Worm (Caenorhabditis elegans): ENCODE results near the gene tac-1.

Gene tac-1

DNA sequence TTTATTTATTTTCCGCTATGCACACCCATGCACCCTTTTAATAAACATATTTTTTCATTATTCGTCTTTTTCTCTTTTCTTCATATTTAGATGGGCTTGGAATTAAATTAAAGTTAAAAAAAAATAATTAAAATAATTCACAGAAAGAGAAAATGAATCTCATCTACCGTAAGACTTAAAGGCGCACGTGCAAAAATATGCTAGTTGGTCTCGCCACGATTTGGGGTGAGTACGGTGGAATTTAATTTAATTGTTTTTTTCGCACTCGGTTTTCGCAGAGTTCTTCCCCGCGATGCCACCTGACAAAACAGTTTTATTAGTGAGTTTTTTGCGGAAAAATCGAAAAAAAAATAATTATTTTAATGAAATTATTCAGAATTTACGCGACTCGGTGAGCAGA is 24.4 kb upstream of the tac-1 start, which contains the start of gene Y54E2A.8 (continued):
- TF ChIP-seq B0336.3 (GFP tag; IDR thresholded peaks at IDR 0.05) (no peak), madf-3 (GFP tag; IDR thresholded peaks at IDR 0.05) (no peak), B0035.1 (tag; optimal IDR thresholded peaks at IDR 0.05) (no peak), snpc-4 (GFP tag; optimal IDR thresholded peaks at IDR 0.05) (no peak), snpc-4 (tag; optimal IDR thresholded peaks at IDR 0.05) (peak in 3 of 4 experiments; percentile 21 to 23 (median 22)), egl-18 (GFP tag; IDR thresholded peaks at IDR 0.05) (no peak), madf-6 (GFP tag; IDR thresholded peaks at IDR 0.05) (peak; percentile 92), somi-1 (GFP tag; optimal IDR thresholded peaks at IDR 0.05) (no peak), him-1 (tag; optimal IDR thresholded peaks at IDR 0.05) (peak; percentile 94), lsl-1 (GFP tag; optimal IDR thresholded peaks at IDR 0.05) (peak; percentile 93), mcd-1 (GFP tag; IDR thresholded peaks at IDR 0.05) (peak; percentile 41; the same call in 1 of the 2 replicates), dox-1 (GFP tag; IDR thresholded peaks at IDR 0.05) (0 out of 2 replicates have a peak, but pooled peaks have one; percentile 13), ztf-3 (GFP tag; optimal IDR thresholded peaks at IDR 0.05) (no peak), lin-54 (GFP tag; optimal IDR thresholded peaks at IDR 0.05) (peak; percentile 40), ceh-58 (GFP tag; IDR thresholded peaks at IDR 0.05) (no peak), Y53F4B.3 (GFP tag; IDR thresholded peaks at IDR 0.05) (no peak), nfyb-1 (GFP tag; IDR thresholded peaks at IDR 0.05) (no peak)

DNA sequence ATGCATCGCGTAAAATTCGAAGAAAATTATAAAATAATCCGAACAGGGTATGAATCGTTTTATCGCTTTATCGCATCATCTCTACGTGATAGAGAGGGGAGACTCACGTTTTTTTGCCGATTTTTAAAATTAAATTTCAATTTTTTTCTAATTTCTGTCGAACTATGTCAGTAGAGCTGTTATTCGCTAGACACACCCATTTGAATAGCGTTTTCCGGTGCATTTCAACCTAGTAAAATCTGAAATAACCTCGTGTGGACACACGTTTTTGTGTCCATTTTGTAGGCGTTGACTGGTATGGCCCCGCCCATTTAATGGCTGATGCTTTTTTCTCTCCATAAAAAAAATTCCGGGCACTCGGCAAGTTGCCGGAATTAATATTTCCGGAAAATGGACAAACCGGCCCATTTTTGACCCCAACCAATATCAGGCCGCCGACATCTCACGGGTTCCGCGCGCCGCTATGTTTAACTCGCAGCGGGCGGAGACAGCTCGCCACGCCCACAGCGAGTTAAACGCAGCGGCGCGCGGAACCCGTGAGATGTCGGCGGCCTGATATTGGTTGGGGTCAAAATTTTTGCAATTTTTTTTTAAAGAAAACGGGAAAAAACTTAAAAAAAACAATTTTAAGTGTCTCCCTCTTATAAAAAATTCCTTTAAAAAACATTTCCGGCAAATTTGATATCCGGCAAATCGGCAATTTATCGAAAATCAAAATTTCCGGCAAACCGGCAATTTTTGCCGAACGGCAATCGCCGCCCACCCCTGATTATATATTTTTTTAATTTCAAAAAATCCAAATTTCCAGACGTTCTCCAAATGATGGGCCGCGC is 19.5 kb upstream of the tac-1 start, which contains the start of gene Y54E2A.7:
Gene Y54E2A.7 (minus strand): TSS at position 51 of the 833 bp plus-strand sequence.
- TF ChIP-seq ztf-18 (tag; optimal IDR thresholded peaks at IDR 0.05) = no peak
- no peak for TF ChIP-seq aptf-3 (GFP tag; IDR thresholded peaks at IDR 0.05)
- no peak for TF ChIP-seq F49E8.2 (tag; optimal IDR thresholded peaks at IDR 0.05; ENCODE audit: insufficient read depth)
- no peak for TF ChIP-seq snpc-4 (GFP tag; optimal IDR thresholded peaks at IDR 0.05)
- peak in 2 of 4 experiments; percentile 85 to 88 for TF ChIP-seq snpc-4 (tag; optimal IDR thresholded peaks at IDR 0.05)

DNA sequence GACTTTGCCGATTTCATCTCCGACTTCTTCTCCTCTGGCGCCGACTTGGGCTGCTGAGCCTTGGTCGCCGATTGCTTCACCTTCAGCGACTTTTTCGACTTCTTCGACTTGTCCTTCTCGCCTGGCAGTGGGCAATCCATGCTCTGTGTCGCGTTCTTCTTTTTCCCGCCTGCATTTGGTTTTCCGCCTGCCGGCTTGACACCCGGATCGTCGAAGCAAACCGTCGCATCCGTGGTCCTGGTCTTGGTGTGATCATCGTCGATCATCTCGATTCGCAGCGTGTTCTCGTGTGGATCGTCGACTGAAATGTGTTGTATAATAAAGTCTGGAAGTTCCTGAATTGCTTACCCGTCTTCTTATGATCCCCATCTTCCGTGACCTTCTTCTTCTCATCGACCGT is 18.4 kb upstream of the tac-1 start:
- peak; percentile 73 for TF ChIP-seq zfh-2 (GFP tag; conservative IDR thresholded peaks at IDR 0.05)
- no peak for TF ChIP-seq F37B4.10 (GFP tag; IDR thresholded peaks at IDR 0.05)

DNA sequence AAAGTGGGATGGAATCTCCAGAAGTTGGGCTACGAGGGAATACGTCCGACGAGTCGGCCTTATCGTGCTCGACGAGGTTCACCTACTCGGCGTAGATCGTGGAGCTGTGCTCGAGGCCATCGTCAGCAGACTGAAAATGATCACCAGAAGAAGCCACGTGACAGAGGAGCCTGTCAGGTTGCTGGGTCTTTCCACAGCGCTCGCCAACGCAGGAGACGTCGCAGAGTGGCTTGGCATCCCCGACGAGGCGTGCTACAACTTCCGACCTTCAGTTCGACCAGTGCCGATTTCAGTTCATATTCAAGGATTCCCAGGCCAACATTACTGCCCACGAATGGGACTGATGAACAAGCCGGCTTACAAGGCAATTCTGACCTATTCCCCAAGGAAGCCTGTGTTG is 17.4 kb upstream of the tac-1 start:
- no peak for TF ChIP-seq sptf-2 (GFP tag; optimal IDR thresholded peaks at IDR 0.05)
- no peak for TF ChIP-seq F57A8.1 (GFP tag; optimal IDR thresholded peaks at IDR 0.05)
- peak; percentile 59; the same call in 1 of the 2 replicates for TF ChIP-seq zfh-2 (GFP tag; conservative IDR thresholded peaks at IDR 0.05)

DNA sequence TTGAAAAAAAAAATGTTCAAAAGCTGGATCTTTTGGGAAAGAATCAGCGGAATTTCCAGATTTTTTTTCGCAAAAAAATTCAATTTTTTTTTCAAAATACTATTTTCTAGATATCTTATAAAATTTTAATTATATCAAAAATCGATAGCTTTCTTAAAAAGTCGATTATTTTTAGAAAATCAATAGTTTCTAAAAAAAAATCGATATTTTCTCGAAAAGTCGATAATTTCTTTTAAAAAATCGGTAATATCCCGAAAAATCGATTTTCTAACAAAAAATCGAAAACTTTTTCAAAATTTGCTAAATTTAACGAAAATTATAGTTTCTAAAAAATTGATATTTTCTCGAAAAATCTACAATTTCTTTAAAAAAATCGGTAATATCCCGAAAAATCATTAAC is 15.1 kb upstream of the tac-1 start:
- TF ChIP-seq mcd-1 (GFP tag; IDR thresholded peaks at IDR 0.05) = no peak
- no peak for TF ChIP-seq ceh-58 (GFP tag; IDR thresholded peaks at IDR 0.05)
- TF ChIP-seq nfya-2 (GFP tag; IDR thresholded peaks at IDR 0.05) = no peak
- no peak for TF ChIP-seq attf-5 (GFP tag; optimal IDR thresholded peaks at IDR 0.05)
- no peak for TF ChIP-seq unc-130 (GFP tag; optimal IDR thresholded peaks at IDR 0.05)

DNA sequence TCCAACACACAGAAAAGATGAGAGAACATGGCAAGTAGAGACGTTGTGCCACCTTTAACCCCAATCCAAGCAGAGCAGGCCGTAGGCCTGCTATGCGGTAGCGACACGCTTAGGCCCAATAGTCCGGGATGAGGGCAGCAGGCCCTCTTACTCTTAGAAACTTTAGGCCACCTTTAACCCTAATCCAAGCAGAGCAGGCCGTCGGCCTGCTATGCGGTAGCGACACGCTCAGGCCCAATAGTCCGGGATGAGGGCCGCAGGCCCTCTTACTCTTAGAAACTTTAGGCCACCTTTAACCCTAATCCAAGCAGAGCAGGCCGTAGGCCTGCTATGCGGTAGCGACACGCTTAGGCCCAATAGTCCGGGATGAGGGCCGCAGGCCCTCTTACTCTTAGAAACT is 12.0 kb upstream of the tac-1 start:
- 0 out of 2 replicates have a peak, but pooled peaks have one; percentile 66 for TF ChIP-seq aptf-3 (GFP tag; IDR thresholded peaks at IDR 0.05)
